Fruit fly (Drosophila melanogaster): ENCODE data around the gene Srlp.

Gene Srlp

DNA sequence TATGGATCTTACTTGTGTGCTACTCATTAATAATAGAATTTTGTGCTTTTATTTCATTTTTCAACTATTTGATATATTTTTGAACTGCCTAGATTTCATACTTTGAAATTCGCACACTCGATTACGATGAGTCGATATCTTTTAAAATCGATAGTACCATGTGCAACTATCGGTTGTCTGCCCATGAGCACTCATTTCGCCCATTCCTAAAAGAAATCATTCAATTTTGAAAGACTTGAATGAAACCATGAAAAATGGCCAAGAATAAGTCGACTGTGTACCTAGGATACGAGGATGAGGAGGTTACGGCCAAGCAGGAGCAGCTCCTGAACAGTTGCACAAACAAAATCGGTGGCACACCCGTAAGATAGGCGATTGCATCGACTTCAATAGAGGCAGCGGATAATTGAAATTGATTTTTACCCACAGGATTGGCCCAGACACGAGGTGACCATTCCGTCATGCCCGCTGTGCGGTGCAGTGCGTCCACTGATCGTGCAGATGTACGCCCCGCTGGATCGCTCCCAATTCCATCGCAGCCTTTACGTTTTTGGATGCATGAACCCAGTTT lies 22.6 kb downstream of the Srlp start, which contains the start of gene trus (continued):
- TF ChIP-seq Bgb (GFP tag; IDR thresholded peaks at IDR 0.05; ENCODE audit: partially characterized antibody) (peak; percentile 89), CG17829 (tag; optimal IDR thresholded peaks at IDR 0.05) (peak; percentile 4), CG15011 (GFP tag; optimal IDR thresholded peaks at IDR 0.05) (no peak), Hand (GFP tag; optimal IDR thresholded peaks at IDR 0.05) (no peak), chm (GFP tag; IDR thresholded peaks at IDR 0.05) (no peak), PHDP (tag; optimal IDR thresholded peaks at IDR 0.05) (no peak), E2f2 (GFP tag; IDR thresholded peaks at IDR 0.05) (peak; percentile 91), CG2129 (GFP tag; IDR thresholded peaks at IDR 0.05; ENCODE audit: partially characterized antibody) (peak; percentile 78), cwo (GFP tag; optimal IDR thresholded peaks at IDR 0.05) (no peak), CG32532 (GFP tag; IDR thresholded peaks at IDR 0.05) (no peak), HLH54F (GFP tag; optimal IDR thresholded peaks at IDR 0.05) (no peak), CG12659 (GFP tag; optimal IDR thresholded peaks at IDR 0.05) (peak; percentile 24), Hsf (GFP tag; optimal IDR thresholded peaks at IDR 0.05) (no peak), HLH3B (GFP tag; IDR thresholded peaks at IDR 0.05) (no peak), pho (GFP tag; optimal IDR thresholded peaks at IDR 0.05) (no peak), gce (GFP tag; IDR thresholded peaks at IDR 0.05) (no peak), amos (GFP tag; IDR thresholded peaks at IDR 0.05; ENCODE audit: partially characterized antibody) (peak; percentile 90), sima (GFP tag; optimal IDR thresholded peaks at IDR 0.05) (no peak), HmgZ (tag; optimal IDR thresholded peaks at IDR 0.05) (peak; percentile 14), CG2875 (GFP tag; optimal IDR thresholded peaks at IDR 0.05) (no peak), CG10147 (GFP tag; optimal IDR thresholded peaks at IDR 0.05) (no peak), CG9797 (GFP tag; optimal IDR thresholded peaks at IDR 0.05) (no peak), Dek (tag; optimal IDR thresholded peaks at IDR 0.05) (no peak), Ada2b (GFP tag; IDR thresholded peaks at IDR 0.05) (no peak), abd-A (tag; optimal IDR thresholded peaks at IDR 0.05) (no peak), Sry-β (GFP tag; optimal IDR thresholded peaks at IDR 0.05) (no peak), stwl (tag; optimal IDR thresholded peaks at IDR 0.05) (peak; percentile 74), Hr51 (GFP tag; optimal IDR thresholded peaks at IDR 0.05) (no peak), CG10274 (GFP tag; optimal IDR thresholded peaks at IDR 0.05) (no peak), Scr (GFP tag; IDR thresholded peaks at IDR 0.05; ENCODE audit: partially characterized antibody) (peak; percentile 86), CG12769 (tag; optimal IDR thresholded peaks at IDR 0.05) (no peak), zfh2 (GFP tag; optimal IDR thresholded peaks at IDR 0.05) (no peak), CG14710 (tag; optimal IDR thresholded peaks at IDR 0.05) (peak; percentile 32), Xrp1 (GFP tag; IDR thresholded peaks at IDR 0.05) (no peak), E2f1 (GFP tag; IDR thresholded peaks at IDR 0.05) (no peak), dan (GFP tag; IDR thresholded peaks at IDR 0.05) (no peak), dimm (GFP tag; IDR thresholded peaks at IDR 0.05) (no peak), bab2 (GFP tag; optimal IDR thresholded peaks at IDR 0.05) (no peak), CG14014 (GFP tag; IDR thresholded peaks at IDR 0.05) (no peak), CG4854 (GFP tag; optimal IDR thresholded peaks at IDR 0.05) (no peak), bsh (GFP tag; optimal IDR thresholded peaks at IDR 0.05) (no peak), CG3163 (GFP tag; optimal IDR thresholded peaks at IDR 0.05) (no peak), Ets65A (GFP tag) (no peak), sna (GFP tag; IDR thresholded peaks at IDR 0.05; ENCODE audit: partially characterized antibody) (peak; percentile 77), Poxn (GFP tag; IDR thresholded peaks at IDR 0.05) (no peak), CG11504 (tag; optimal IDR thresholded peaks at IDR 0.05) (no peak), hkb (optimal IDR thresholded peaks at IDR 0.05) (no peak), hkb (GFP tag; IDR thresholded peaks at IDR 0.05) (no peak), mam (GFP tag; optimal IDR thresholded peaks at IDR 0.05) (no peak), Deaf1 (tag; optimal IDR thresholded peaks at IDR 0.05) (no peak), otp (GFP tag; IDR thresholded peaks at IDR 0.05) (no peak)
